Worm (Caenorhabditis elegans): Measurements from ENCODE around the gene thn-4.

ce11 chrV:16833672-16834071, 37.6 kb downstream of the thn-4 start:
- no peak for TF ChIP-seq scrt-1 (GFP tag; IDR thresholded peaks at IDR 0.05)
- TF ChIP-seq B0310.2 (tag; optimal IDR thresholded peaks at IDR 0.05), result no peak
- no peak for TF ChIP-seq aly-1 (tag; optimal IDR thresholded peaks at IDR 0.05)
- TF ChIP-seq ama-1 (optimal IDR thresholded peaks at IDR 0.05), result no peak
